Worm (Caenorhabditis elegans): ENCODE data around the gene slc-17.2.

Gene slc-17.2

ce11 chrIII:9385543-9385942, 4.4 kb downstream of the slc-17.2 start, which contains the start of gene C38C10.3:
Gene C38C10.3 (minus strand): TSS chrIII:9385643.
- TF ChIP-seq pax-3 (tag; optimal IDR thresholded peaks at IDR 0.05) (no peak), lsy-2 (tag; optimal IDR thresholded peaks at IDR 0.05) (no peak), unc-62 (GFP tag; optimal IDR thresholded peaks at IDR 0.05) (no peak), skn-1 (tag; optimal IDR thresholded peaks at IDR 0.05) (no peak), zag-1 (tag; optimal IDR thresholded peaks at IDR 0.05) (no peak), ets-5 (GFP tag; IDR thresholded peaks at IDR 0.05) (no peak), lin-39 (tag; optimal IDR thresholded peaks at IDR 0.05) (no peak), C04F5.9 (tag; optimal IDR thresholded peaks at IDR 0.05) (no peak), lin-15B (tag; optimal IDR thresholded peaks at IDR 0.05) (no peak), unc-130 (tag; optimal IDR thresholded peaks at IDR 0.05) (no peak), blmp-1 (tag; optimal IDR thresholded peaks at IDR 0.05) (no peak), F16B12.6 (tag; optimal IDR thresholded peaks at IDR 0.05) (no peak), snpc-4 (tag; optimal IDR thresholded peaks at IDR 0.05) (no peak), ceh-63 (GFP tag; optimal IDR thresholded peaks at IDR 0.05) (no peak), jun-1 (tag; optimal IDR thresholded peaks at IDR 0.05) (no peak), ceh-90 (tag; optimal IDR thresholded peaks at IDR 0.05) (no peak), nhr-12 (tag; optimal IDR thresholded peaks at IDR 0.05) (no peak), ztf-4 (tag; optimal IDR thresholded peaks at IDR 0.05) (no peak), nhr-84 (tag; optimal IDR thresholded peaks at IDR 0.05) (no peak), unc-86 (tag; optimal IDR thresholded peaks at IDR 0.05) (no peak)

- TF ChIP-seq fkh-8 (tag; optimal IDR thresholded peaks at IDR 0.05) (no peak), lsy-2 (tag; optimal IDR thresholded peaks at IDR 0.05) (no peak), dpl-1 (GFP tag; optimal IDR thresholded peaks at IDR 0.05) (no peak), mep-1 (tag; optimal IDR thresholded peaks at IDR 0.05) (no peak), pqm-1 (tag; optimal IDR thresholded peaks at IDR 0.05) (no peak)
These were observed 6.4 kb downstream of the slc-17.2 start, which contains the start of gene tkr-1 for ce11 chrIII:9383496-9383895. Gene tkr-1 (plus strand): TSS chrIII:9383796.

ce11 chrIII:9376701-9377100, 13.2 kb downstream of the slc-17.2 start:
- TF ChIP-seq pax-3 (tag; optimal IDR thresholded peaks at IDR 0.05) (no peak), lin-15B (tag; optimal IDR thresholded peaks at IDR 0.05) (no peak), nhr-90 (tag; optimal IDR thresholded peaks at IDR 0.05; ENCODE audit: poor library complexity) (no peak), zip-4 (GFP tag; optimal IDR thresholded peaks at IDR 0.05) (no peak), mep-1 (tag; optimal IDR thresholded peaks at IDR 0.05) (no peak), C34B4.2 (tag; optimal IDR thresholded peaks at IDR 0.05) (no peak), ces-1 (GFP tag; optimal IDR thresholded peaks at IDR 0.05) (no peak), swsn-7 (tag; optimal IDR thresholded peaks at IDR 0.05) (no peak), nhr-84 (tag; optimal IDR thresholded peaks at IDR 0.05) (no peak), nhr-77 (tag; optimal IDR thresholded peaks at IDR 0.05) (no peak), ceh-88 (GFP tag; IDR thresholded peaks at IDR 0.05) (no peak), efl-1 (optimal IDR thresholded peaks at IDR 0.05) (no peak), efl-1 (GFP tag; optimal IDR thresholded peaks at IDR 0.05 in 1 of 2) (no peak), egl-13 (tag; optimal IDR thresholded peaks at IDR 0.05) (no peak), fkh-8 (tag; optimal IDR thresholded peaks at IDR 0.05) (no peak), unc-130 (tag; optimal IDR thresholded peaks at IDR 0.05) (no peak), xbp-1 (tag; optimal IDR thresholded peaks at IDR 0.05) (no peak)

- TF ChIP-seq sptf-1 (tag; optimal IDR thresholded peaks at IDR 0.05) (no peak), lin-14 (GFP tag; optimal IDR thresholded peaks at IDR 0.05) (peak; percentile 13), efl-1 (optimal IDR thresholded peaks at IDR 0.05) (no peak), efl-1 (GFP tag; optimal IDR thresholded peaks at IDR 0.05 in 1 of 2) (peak in 1 of 2 experiments; percentile 25), fkh-10 (GFP tag; optimal IDR thresholded peaks at IDR 0.05) (peak; percentile 39)
These were observed 16.1 kb downstream of the slc-17.2 start for ce11 chrIII:9373779-9374178.
